Worm (Caenorhabditis elegans) whole organism, midembryonic: Measurements from ENCODE around the gene F42A10.6.

Source experiments
- cog-1 ChIP-seq: sonication (generic microtip); optimal IDR thresholded peaks from 2 replicates; lab custom pipeline; 2016; ENCODE audit warnings: missing genetic modification characterization, missing compliant biosample characterization
- med-1 ChIP-seq: sonication (generic microtip); optimal IDR thresholded peaks from 2 replicates; lab custom pipeline; 2017; ENCODE audit warnings: missing genetic modification characterization, mild to moderate bottlenecking, missing compliant biosample characterization, antibody characterized with exemption, missing genetic modification reagents; ENCODE audit not compliant: insufficient read depth
- tab-1 ChIP-seq: fragments of 200-800 bp; sonication (Bioruptor generic); IDR thresholded peaks from 2 replicates; pipeline ENCODE4 v1.3.6; 2022; ENCODE audit warnings: missing genetic modification characterization, missing compliant biosample characterization
- ztf-23 ChIP-seq: fragments of 200-800 bp; sonication (Bioruptor generic); IDR thresholded peaks from 2 replicates; pipeline ENCODE4 v1.3.6; 2022; ENCODE audit warnings: missing genetic modification reagents, missing genetic modification characterization, missing compliant biosample characterization
- ztf-29 ChIP-seq: fragments of 200-800 bp; sonication (Bioruptor generic); IDR thresholded peaks from 2 replicates; pipeline ENCODE4 v1.3.6; 2022; ENCODE audit warnings: missing genetic modification reagents, missing genetic modification characterization, missing compliant biosample characterization

- TF ChIP-seq tab-1: no peak
- no peak for TF ChIP-seq med-1 (GFP tag; lab: Kevin White, UChicago)
- no peak for TF ChIP-seq ztf-23 (GFP tag; lab: Robert Waterston, UW)
- no peak for TF ChIP-seq ztf-29 (GFP tag; lab: Robert Waterston, UW)
- no peak for TF ChIP-seq cog-1 (tag; lab: Kevin White, UChicago)
These were observed 40.3 kb upstream of the F42A10.6 start, which contains the start of gene hot-4 for ce11 chrIII:6216833-6217466.
